Fruit fly (Drosophila melanogaster) whole organism, adult: ENCODE measurements around the gene Mlc2.

Experiments
- CG11617 ChIP-seq: fragments of 200-800 bp; sonication (Bioruptor generic); optimal IDR thresholded peaks from 2 replicates; lab custom pipeline; 2017; ENCODE audit warnings: mild to moderate bottlenecking, missing biosample characterization, missing genetic modification reagents, missing genetic modification characterization
- CG12768 ChIP-seq: fragments of 200-800 bp; sonication (Bioruptor generic); optimal IDR thresholded peaks from 2 replicates; lab custom pipeline; 2017; ENCODE audit warnings: missing biosample characterization, missing genetic modification characterization, mild to moderate bottlenecking, moderate library complexity, missing genetic modification reagents
- CG14711 ChIP-seq: fragments of 200-800 bp; sonication (Bioruptor generic); optimal IDR thresholded peaks from 2 replicates; lab custom pipeline; 2018; ENCODE audit warnings: missing biosample characterization, mild to moderate bottlenecking, missing genetic modification characterization, moderate library complexity
- CG1620 ChIP-seq: fragments of 200-800 bp; sonication (Bioruptor generic); optimal IDR thresholded peaks from 2 replicates; lab custom pipeline; 2016; ENCODE audit warnings: missing biosample characterization, missing genetic modification characterization
- CG33017 ChIP-seq: fragments of 200-800 bp; sonication (Bioruptor generic); optimal IDR thresholded peaks from 2 replicates; lab custom pipeline; 2018; ENCODE audit warnings: missing biosample characterization, mild to moderate bottlenecking, missing genetic modification characterization, moderate library complexity
- CG5204 ChIP-seq: fragments of 200-800 bp; sonication (Bioruptor generic); optimal IDR thresholded peaks from 2 replicates; lab custom pipeline; 2016; ENCODE audit warnings: missing biosample characterization, missing genetic modification characterization
- CG7045 ChIP-seq: fragments of 200-800 bp; sonication (Bioruptor generic); optimal IDR thresholded peaks from 2 replicates; lab custom pipeline; 2017; ENCODE audit warnings: missing biosample characterization, mild to moderate bottlenecking, missing genetic modification characterization
- CG7101 ChIP-seq: fragments of 200-800 bp; sonication (Bioruptor generic); optimal IDR thresholded peaks from 2 replicates; lab custom pipeline; 2018; ENCODE audit warnings: missing biosample characterization, mild to moderate bottlenecking, missing genetic modification characterization, moderate library complexity
- Clk ChIP-seq: fragments of 200-800 bp; sonication (Bioruptor generic); optimal IDR thresholded peaks from 2 replicates; lab custom pipeline; 2017; ENCODE audit warnings: missing biosample characterization, missing genetic modification characterization
- Crg-1 ChIP-seq: fragments of 200-800 bp; sonication (Bioruptor generic); optimal IDR thresholded peaks from 2 replicates; lab custom pipeline; 2016; ENCODE audit warnings: missing biosample characterization, missing genetic modification characterization
- Hr96 ChIP-seq: fragments of 200-800 bp; sonication (Bioruptor generic); optimal IDR thresholded peaks from 2 replicates; lab custom pipeline; 2016; ENCODE audit warnings: missing biosample characterization, missing genetic modification characterization
- Mnt ChIP-seq: fragments of 200-800 bp; sonication (Bioruptor generic); optimal IDR thresholded peaks from 2 replicates; lab custom pipeline; 2016; ENCODE audit warnings: missing biosample characterization, mild to moderate bottlenecking, missing genetic modification characterization
- bab1 ChIP-seq: fragments of 200-800 bp; sonication (Bioruptor generic); optimal IDR thresholded peaks from 3 replicates; lab custom pipeline; 2019; ENCODE audit warnings: missing biosample characterization, mild to moderate bottlenecking, missing genetic modification characterization, moderate library complexity
- cic ChIP-seq: fragments of 200-800 bp; sonication (Bioruptor generic); optimal IDR thresholded peaks from 2 replicates; lab custom pipeline; 2017; ENCODE audit warnings: missing biosample characterization, mild to moderate bottlenecking, missing genetic modification characterization, moderate library complexity
- cnc ChIP-seq, 2 experiments: fragments of >200 bp; optimal IDR thresholded peaks; 2 replicates each; lab custom pipeline; 2017
- kay ChIP-seq: fragments of 200-800 bp; sonication (Bioruptor generic); peaks from one replicate; lab custom pipeline; 2016; ENCODE audit warnings: missing biosample characterization, missing genetic modification characterization, borderline replicate concordance
- ovo ChIP-seq: fragments of 200-800 bp; sonication (Bioruptor generic); optimal IDR thresholded peaks from 2 replicates; lab custom pipeline; 2016; ENCODE audit warnings: missing biosample characterization, missing genetic modification characterization
- pad ChIP-seq: fragments of 200-800 bp; sonication (Bioruptor generic); optimal IDR thresholded peaks from 3 replicates; lab custom pipeline; 2017; ENCODE audit warnings: missing biosample characterization, missing genetic modification characterization, mild to moderate bottlenecking, moderate library complexity, missing genetic modification reagents
- tj ChIP-seq: fragments of 200-800 bp; sonication (Bioruptor generic); optimal IDR thresholded peaks from 3 replicates; lab custom pipeline; 2017; ENCODE audit warnings: missing biosample characterization, mild to moderate bottlenecking, missing genetic modification characterization, moderate library complexity
- toe ChIP-seq: fragments of 200-800 bp; sonication (Bioruptor generic); optimal IDR thresholded peaks from 2 replicates; lab custom pipeline; 2016; ENCODE audit warnings: missing biosample characterization, missing genetic modification characterization

The Mlc2 gene

DNA sequence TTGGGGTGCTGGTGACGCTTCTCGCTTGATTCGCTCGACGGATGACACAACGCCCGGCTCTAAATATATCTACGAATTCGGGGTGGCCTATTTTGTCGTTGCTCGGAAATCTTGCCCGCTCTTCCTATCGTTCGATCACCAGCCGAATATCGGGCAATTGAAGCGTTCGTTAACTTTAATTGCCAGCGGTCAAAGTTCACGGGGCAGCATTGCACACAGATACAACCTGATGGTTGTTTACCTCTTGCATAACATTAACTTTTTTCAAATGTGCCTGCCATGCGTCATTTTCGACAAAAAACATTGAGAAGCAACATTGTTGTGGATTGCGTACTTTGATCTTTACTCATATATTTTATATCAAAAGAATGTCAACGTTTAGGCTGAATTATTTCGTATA, 23.4 kb upstream of the Mlc2 start:
- TF ChIP-seq Mnt (GFP tag; lab: Kevin White, UChicago), result no peak
- no peak for TF ChIP-seq Hr96 (GFP tag; lab: Kevin White, UChicago)
- TF ChIP-seq CG5204 (GFP tag; lab: Kevin White, UChicago), result no peak
- no peak for TF ChIP-seq tj (GFP tag; lab: Kevin White, UChicago)
- no peak for TF ChIP-seq CG11617
- no peak for TF ChIP-seq cic
- no peak for TF ChIP-seq CG33017 (tag; lab: Kevin White, UChicago)
- no peak for TF ChIP-seq Crg-1 (GFP tag; lab: Kevin White, UChicago)
- TF ChIP-seq kay, result no peak
- TF ChIP-seq bab1 (GFP tag; lab: Kevin White, UChicago), result no peak
- TF ChIP-seq toe, result no peak
- no peak for TF ChIP-seq cnc (optimal IDR thresholded peaks at IDR 0.05; lab: Kevin White, UChicago)
- TF ChIP-seq CG14711, result no peak
- TF ChIP-seq Clk (GFP tag; lab: Kevin White, UChicago), result no peak
- no peak for TF ChIP-seq CG12768 (GFP tag; lab: Kevin White, UChicago)
- no peak for TF ChIP-seq ovo
- TF ChIP-seq CG1620 (GFP tag; lab: Kevin White, UChicago), result no peak
- TF ChIP-seq pad (GFP tag; lab: Kevin White, UChicago), result no peak
- no peak for TF ChIP-seq CG7045 (GFP tag; lab: Kevin White, UChicago)

- TF ChIP-seq tj (GFP tag; lab: Kevin White, UChicago) (no peak), CG7101 (tag; lab: Kevin White, UChicago) (no peak), Mnt (GFP tag; lab: Kevin White, UChicago) (no peak), CG11617 (no peak)
Measured at dm6 chr3R:30196128-30196527, 21.8 kb upstream of the Mlc2 start, which contains the start of gene CG15531. Gene CG15531, minus strand, starts transcription at chr3R:30196228.

DNA sequence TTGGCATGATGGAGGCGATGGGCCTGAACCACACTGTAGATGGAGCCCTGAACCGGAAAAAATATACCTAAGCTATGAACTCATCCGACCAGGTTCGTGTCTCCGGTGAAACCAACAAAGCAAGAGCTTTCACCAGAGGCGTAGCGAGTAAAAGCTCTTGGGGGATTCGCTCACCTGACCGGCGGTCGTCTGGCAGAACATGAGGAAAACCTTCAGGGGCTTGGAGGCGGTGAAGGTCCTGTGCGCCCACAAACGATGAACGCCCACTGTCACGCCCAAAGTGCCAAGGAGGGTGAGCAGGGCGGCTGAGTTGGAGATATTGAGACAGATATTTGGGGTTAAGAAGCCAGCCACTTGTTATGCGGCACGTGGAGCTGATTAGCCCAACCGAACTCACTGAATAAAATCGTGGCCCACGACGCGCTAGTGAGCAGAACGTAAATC, 21.3 kb upstream of the Mlc2 start:
- TF ChIP-seq Crg-1 (GFP tag; lab: Kevin White, UChicago) (peak; percentile 22), CG7101 (tag; lab: Kevin White, UChicago) (peak; percentile 54), CG14711 (peak; percentile 20), Mnt (GFP tag; lab: Kevin White, UChicago) (peak; percentile 84), CG33017 (tag; lab: Kevin White, UChicago) (peak; percentile 19), tj (GFP tag; lab: Kevin White, UChicago) (no peak), pad (GFP tag; lab: Kevin White, UChicago) (no peak), cic (peak; percentile 10), CG12768 (GFP tag; lab: Kevin White, UChicago) (no peak), CG11617 (peak; percentile 29), CG1620 (GFP tag; lab: Kevin White, UChicago) (peak; percentile 44), bab1 (GFP tag; lab: Kevin White, UChicago) (peak; percentile 80)

DNA sequence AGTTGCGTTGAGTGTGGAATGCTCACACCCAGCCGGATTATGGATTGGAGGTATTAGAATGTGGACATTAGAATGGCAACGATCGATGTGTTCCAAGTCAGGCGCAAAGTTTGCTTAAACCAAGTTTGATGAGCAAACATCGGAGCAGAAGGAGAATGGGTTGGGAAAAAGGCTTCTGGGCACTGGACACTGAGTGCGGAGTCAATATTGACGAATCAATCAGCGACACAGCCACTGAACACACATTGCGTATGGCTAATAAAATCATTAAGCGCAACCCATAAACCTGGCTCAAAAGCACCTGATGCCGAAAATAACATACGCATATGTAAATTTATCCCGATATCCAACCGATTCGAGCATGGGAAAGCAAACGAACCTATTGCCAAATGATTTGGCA, 19.5 kb upstream of the Mlc2 start:
- TF ChIP-seq Mnt (GFP tag; lab: Kevin White, UChicago), result no peak
- TF ChIP-seq ovo, result no peak
- TF ChIP-seq CG12768 (GFP tag; lab: Kevin White, UChicago), result no peak
- TF ChIP-seq CG7045 (GFP tag; lab: Kevin White, UChicago), result no peak
- no peak for TF ChIP-seq CG14711
- TF ChIP-seq CG33017 (tag; lab: Kevin White, UChicago), result no peak
- no peak for TF ChIP-seq tj (GFP tag; lab: Kevin White, UChicago)
- no peak for TF ChIP-seq Clk (GFP tag; lab: Kevin White, UChicago)
- no peak for TF ChIP-seq toe
- TF ChIP-seq CG1620 (GFP tag; lab: Kevin White, UChicago), result no peak

- TF ChIP-seq CG7101 (tag; lab: Kevin White, UChicago) (no peak), tj (GFP tag; lab: Kevin White, UChicago) (peak; percentile 46), Clk (GFP tag; lab: Kevin White, UChicago) (no peak), Crg-1 (GFP tag; lab: Kevin White, UChicago) (no peak)
Measured at dm6 chr3R:30191462-30191874, 17.1 kb upstream of the Mlc2 start.

- TF ChIP-seq CG14711 (no peak), tj (GFP tag; lab: Kevin White, UChicago) (peak; percentile 90)
Measured at dm6 chr3R:30191047-30191446, 16.7 kb upstream of the Mlc2 start, which contains the start of gene CG9747. Gene CG9747, minus strand, starts transcription at chr3R:30191252.

DNA sequence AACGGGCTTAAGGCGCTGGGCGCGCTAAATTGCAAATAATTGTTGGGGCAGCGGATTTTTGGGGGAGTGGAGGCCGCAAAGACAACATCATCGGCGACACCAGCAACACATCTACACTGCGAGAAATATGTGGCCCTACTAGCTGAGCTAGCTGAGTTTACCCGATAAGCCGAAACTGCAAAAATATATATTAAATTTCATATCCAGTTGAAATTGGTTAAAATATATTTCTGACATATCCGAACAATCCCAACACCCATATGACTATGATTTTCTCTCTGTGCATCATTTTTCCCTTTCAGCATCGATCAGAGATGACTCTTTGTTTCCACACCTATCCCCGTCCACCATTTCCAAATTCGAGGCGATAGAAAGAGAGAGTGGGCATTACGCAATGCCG, 15.5 kb upstream of the Mlc2 start:
- TF ChIP-seq Hr96 (GFP tag; lab: Kevin White, UChicago) (no peak), cic (no peak), CG11617 (no peak), Mnt (GFP tag; lab: Kevin White, UChicago) (no peak), Crg-1 (GFP tag; lab: Kevin White, UChicago) (no peak), kay (no peak), CG12768 (GFP tag; lab: Kevin White, UChicago) (no peak), bab1 (GFP tag; lab: Kevin White, UChicago) (no peak), CG7045 (GFP tag; lab: Kevin White, UChicago) (no peak), ovo (no peak), CG5204 (GFP tag; lab: Kevin White, UChicago) (no peak), pad (GFP tag; lab: Kevin White, UChicago) (no peak), Clk (GFP tag; lab: Kevin White, UChicago) (no peak), tj (GFP tag; lab: Kevin White, UChicago) (no peak)
